Worm (Caenorhabditis elegans): ENCODE data around the gene fbxa-31.

fbxa-31 gene

DNA sequence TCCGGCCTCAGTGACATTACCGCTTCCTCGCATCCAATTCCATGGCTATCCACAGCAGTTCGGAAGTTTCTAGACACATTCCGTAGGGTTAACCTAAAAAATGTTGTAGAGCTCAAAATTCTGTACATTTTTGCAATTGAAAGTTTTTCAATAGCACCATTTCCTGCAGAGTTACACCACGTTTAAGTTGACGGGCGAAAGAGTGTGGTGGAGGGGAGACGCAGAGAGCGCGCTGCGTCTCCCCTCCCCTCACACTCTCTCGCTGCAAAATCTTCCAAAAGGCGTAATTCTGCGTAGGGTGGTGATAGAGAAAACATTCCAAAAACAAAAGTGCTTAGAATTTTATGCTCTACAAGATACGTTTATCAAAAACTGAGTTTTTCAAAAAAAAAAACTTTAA is 22.9 kb downstream of the fbxa-31 start:
- TF ChIP-seq hmg-20 (GFP tag; IDR thresholded peaks at IDR 0.05) (no peak), hmg-1.2 (GFP tag; IDR thresholded peaks at IDR 0.05) (peak; percentile 78), ztf-3 (GFP tag; optimal IDR thresholded peaks at IDR 0.05) (no peak)

DNA sequence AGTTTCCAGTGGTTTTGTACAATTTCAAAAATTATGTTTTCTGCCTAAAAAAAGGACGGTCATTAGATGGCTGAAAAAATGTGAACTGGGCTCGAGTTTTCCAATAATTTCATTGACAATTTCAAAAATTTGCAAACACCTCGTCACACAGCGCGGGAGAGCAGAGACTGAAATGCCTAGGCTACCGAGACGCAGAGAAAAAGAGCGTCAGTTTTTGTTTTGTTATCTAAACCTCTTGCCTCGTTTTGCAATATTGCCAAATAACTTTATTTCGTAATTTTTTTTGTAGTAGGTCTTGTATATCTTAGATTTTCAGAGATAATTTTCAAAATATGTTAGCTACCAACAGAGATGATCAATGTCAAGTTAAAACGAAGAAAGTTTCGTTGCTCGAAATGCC is 28.0 kb downstream of the fbxa-31 start, which contains the start of gene fbxa-63:
TSS of gene fbxa-63 (plus strand) at position 310 of the 400 bp plus-strand sequence.
- no peak for TF ChIP-seq ztf-18 (tag; optimal IDR thresholded peaks at IDR 0.05)
- peak; percentile 71; the same call in 1 of the 2 replicates for TF ChIP-seq cebp-1 (GFP tag; IDR thresholded peaks at IDR 0.05)
- peak; percentile 93 for TF ChIP-seq cebp-1 (tag; optimal IDR thresholded peaks at IDR 0.05)
- no peak for TF ChIP-seq bed-1 (GFP tag; IDR thresholded peaks at IDR 0.05)
- TF ChIP-seq lin-35 (GFP tag; optimal IDR thresholded peaks at IDR 0.05), result no peak
- TF ChIP-seq madf-8 (GFP tag; conservative IDR thresholded peaks at IDR 0.05), result no peak
- no peak for TF ChIP-seq ceh-79 (tag; optimal IDR thresholded peaks at IDR 0.05)
- no peak for TF ChIP-seq nhr-80 (tag; optimal IDR thresholded peaks at IDR 0.05)
- TF ChIP-seq let-607 (tag; optimal IDR thresholded peaks at IDR 0.05), result no peak
- TF ChIP-seq fkh-3 (tag; optimal IDR thresholded peaks at IDR 0.05), result no peak
- peak; percentile 68; the same call in 1 of the 2 replicates for TF ChIP-seq hmg-1.2 (GFP tag; IDR thresholded peaks at IDR 0.05)
- TF ChIP-seq madf-10 (tag; optimal IDR thresholded peaks at IDR 0.05), result no peak
- TF ChIP-seq T07F8.4 (tag; optimal IDR thresholded peaks at IDR 0.05), result no peak
- TF ChIP-seq Y53F4B.3 (GFP tag; IDR thresholded peaks at IDR 0.05), result no peak
- TF ChIP-seq F55B11.4 (tag; optimal IDR thresholded peaks at IDR 0.05; ENCODE audit: borderline replicate concordance, insufficient read depth), result no peak
- TF ChIP-seq attf-5 (GFP tag; optimal IDR thresholded peaks at IDR 0.05), result peak; percentile 57
- TF ChIP-seq let-526 (GFP tag; IDR thresholded peaks at IDR 0.05), result no peak
- TF ChIP-seq ceh-58 (GFP tag; IDR thresholded peaks at IDR 0.05), result no peak
- no peak for TF ChIP-seq K12H6.12 (tag; optimal IDR thresholded peaks at IDR 0.05)
- no peak for TF ChIP-seq attf-3 (GFP tag; conservative IDR thresholded peaks at IDR 0.05)

DNA sequence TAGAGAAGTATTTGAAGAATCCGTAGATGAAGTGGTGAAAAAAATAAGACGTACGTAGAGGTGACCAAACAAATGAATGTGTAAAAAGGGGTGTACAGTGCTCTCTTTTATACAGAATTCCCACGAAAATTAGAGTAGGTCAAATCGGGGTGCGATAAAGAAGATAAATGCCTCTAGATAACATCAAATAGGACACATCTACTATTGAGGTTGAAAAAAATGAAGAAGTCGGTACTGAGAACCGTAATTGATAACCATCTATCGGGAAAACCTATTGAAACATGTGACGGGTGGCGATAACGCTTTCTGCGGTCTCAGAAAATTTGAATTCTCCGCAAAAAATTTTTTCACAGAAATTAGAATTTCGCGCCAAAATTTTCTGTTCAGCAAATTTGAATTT is 32.5 kb downstream of the fbxa-31 start, which contains the start of gene fbxa-61:
TSS of gene fbxa-61 (plus strand) at position 345 of the 400 bp plus-strand sequence.
- TF ChIP-seq lin-54 (GFP tag; optimal IDR thresholded peaks at IDR 0.05), result no peak
- TF ChIP-seq sdz-38 (tag; optimal IDR thresholded peaks at IDR 0.05), result no peak
- no peak for TF ChIP-seq F52B5.7 (tag; optimal IDR thresholded peaks at IDR 0.05)
- no peak for TF ChIP-seq Y79H2A.3 (GFP tag; conservative IDR thresholded peaks at IDR 0.05)
- TF ChIP-seq aptf-3 (GFP tag; IDR thresholded peaks at IDR 0.05), result no peak
- TF ChIP-seq lin-35 (GFP tag; optimal IDR thresholded peaks at IDR 0.05), result no peak
- no peak for TF ChIP-seq B0019.2 (GFP tag; conservative IDR thresholded peaks at IDR 0.05)
- no peak for TF ChIP-seq ceh-79 (tag; optimal IDR thresholded peaks at IDR 0.05)
- TF ChIP-seq hrde-1 (tag; optimal IDR thresholded peaks at IDR 0.05; ENCODE audit: borderline replicate concordance), result no peak
- TF ChIP-seq madf-10 (tag; optimal IDR thresholded peaks at IDR 0.05), result no peak
- no peak for TF ChIP-seq him-1 (tag; optimal IDR thresholded peaks at IDR 0.05)
- no peak for TF ChIP-seq ets-4 (GFP tag; optimal IDR thresholded peaks at IDR 0.05)
- TF ChIP-seq xnd-1 (tag; optimal IDR thresholded peaks at IDR 0.05), result no peak
- TF ChIP-seq Y53G8AR.9 (GFP tag; conservative IDR thresholded peaks at IDR 0.05), result no peak
- no peak for TF ChIP-seq unc-130 (GFP tag; optimal IDR thresholded peaks at IDR 0.05)
- TF ChIP-seq Y53F4B.3 (GFP tag; IDR thresholded peaks at IDR 0.05), result no peak

DNA sequence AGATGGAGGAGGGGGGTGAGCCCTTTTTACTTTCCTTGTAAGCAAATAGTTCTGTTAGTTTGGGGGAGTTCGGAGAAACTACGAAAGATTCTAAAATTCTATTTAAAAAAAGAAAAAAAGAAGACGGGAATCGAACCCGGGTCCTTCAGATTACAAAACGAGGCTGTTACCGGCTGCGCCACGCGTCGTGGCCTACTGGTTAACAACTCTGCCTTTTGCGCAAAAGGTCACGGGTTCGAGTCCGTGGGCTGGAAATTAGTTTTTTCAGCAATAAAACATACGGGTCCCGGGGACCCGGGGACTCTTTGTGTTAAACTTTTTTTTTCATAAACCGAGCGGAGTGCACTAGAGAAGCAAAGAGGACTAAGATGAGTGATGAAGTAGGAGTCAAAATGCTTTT is 40.0 kb downstream of the fbxa-31 start:
- TF ChIP-seq D2030.7 (GFP tag; IDR thresholded peaks at IDR 0.05) (peak; percentile 39; the same call in 1 of the 2 replicates), zfh-2 (GFP tag; conservative IDR thresholded peaks at IDR 0.05) (0 out of 2 replicates have a peak, but pooled peaks have one; percentile 23), hrde-1 (tag; optimal IDR thresholded peaks at IDR 0.05; ENCODE audit: borderline replicate concordance) (no peak), B0035.1 (tag; optimal IDR thresholded peaks at IDR 0.05) (no peak), pbrm-1 (GFP tag; IDR thresholded peaks at IDR 0.05) (peak; percentile 70)

Measured in whole organism, young adult.